Fruit fly (Drosophila melanogaster): ENCODE results near the gene Kif19A.

The Kif19A gene

dm6 chr3R:14064158-14064969, 53.9 kb downstream of the Kif19A start (continued):
- no peak for TF ChIP-seq CG15073 (GFP tag; optimal IDR thresholded peaks at IDR 0.05)
- 0 out of 3 replicates have a peak, but pooled peaks have one; percentile 32 for TF ChIP-seq row (GFP tag; IDR thresholded peaks at IDR 0.05)
- no peak for TF ChIP-seq Doc3 (GFP tag; IDR thresholded peaks at IDR 0.05; ENCODE audit: partially characterized antibody)
- TF ChIP-seq exex (tag; optimal IDR thresholded peaks at IDR 0.05), result peak; percentile 58
- no peak for TF ChIP-seq dpn (GFP tag; optimal IDR thresholded peaks at IDR 0.05)
- no peak for TF ChIP-seq Poxn (GFP tag; IDR thresholded peaks at IDR 0.05)
- TF ChIP-seq CG9817 (tag; optimal IDR thresholded peaks at IDR 0.05), result no peak
- TF ChIP-seq Aef1 (GFP tag; IDR thresholded peaks at IDR 0.05), result no peak
- no peak for TF ChIP-seq CG10431 (GFP tag; optimal IDR thresholded peaks at IDR 0.05)
- TF ChIP-seq CG32532 (GFP tag; IDR thresholded peaks at IDR 0.05), result peak; percentile 26; the same call in 1 of the 2 replicates
- TF ChIP-seq CG1024 (GFP tag; IDR thresholded peaks at IDR 0.05), result no peak
- no peak for TF ChIP-seq grn (GFP tag; optimal IDR thresholded peaks at IDR 0.05)
- no peak for TF ChIP-seq slbo (GFP tag; IDR thresholded peaks at IDR 0.05)
- no peak for TF ChIP-seq CG13123 (GFP tag; optimal IDR thresholded peaks at IDR 0.05)
- no peak for TF ChIP-seq bowl (GFP tag; IDR thresholded peaks at IDR 0.05)
- TF ChIP-seq CG17612 (GFP tag; IDR thresholded peaks at IDR 0.05), result no peak
- peak; percentile 96 for TF ChIP-seq Deaf1 (tag; optimal IDR thresholded peaks at IDR 0.05)
- no peak for TF ChIP-seq caup (GFP tag; optimal IDR thresholded peaks at IDR 0.05; ENCODE audit: severe bottlenecking)
- TF ChIP-seq Dp (GFP tag; optimal IDR thresholded peaks at IDR 0.05), result no peak
- TF ChIP-seq CG17361 (GFP tag; IDR thresholded peaks at IDR 0.05), result no peak
- no peak for TF ChIP-seq ken (GFP tag; IDR thresholded peaks at IDR 0.05)
- TF ChIP-seq CG16815 (GFP tag; optimal IDR thresholded peaks at IDR 0.05), result no peak
- TF ChIP-seq Nf-YC (tag; optimal IDR thresholded peaks at IDR 0.05), result no peak
- no peak for TF ChIP-seq H2.0 (GFP tag; IDR thresholded peaks at IDR 0.05)
- no peak for TF ChIP-seq CG13894 (tag; optimal IDR thresholded peaks at IDR 0.05)
- no peak for TF ChIP-seq CrebB (tag; optimal IDR thresholded peaks at IDR 0.05)
- TF ChIP-seq kah (GFP tag; optimal IDR thresholded peaks at IDR 0.05), result peak; percentile 6
- no peak for TF ChIP-seq CG7357 (GFP tag; IDR thresholded peaks at IDR 0.05)
- no peak for TF ChIP-seq CG10321 (GFP tag; IDR thresholded peaks at IDR 0.05)
- TF ChIP-seq Eip74EF (GFP tag; optimal IDR thresholded peaks at IDR 0.05), result peak in 1 of 2 experiments; percentile 14
- no peak for TF ChIP-seq CG15479 (GFP tag; optimal IDR thresholded peaks at IDR 0.05)
- no peak for TF ChIP-seq ems (GFP tag; optimal IDR thresholded peaks at IDR 0.05)
- TF ChIP-seq aop (GFP tag; IDR thresholded peaks at IDR 0.05), result no peak
- no peak for TF ChIP-seq NFAT (GFP tag; IDR thresholded peaks at IDR 0.05)
- no peak for TF ChIP-seq HmgZ (tag; optimal IDR thresholded peaks at IDR 0.05)
- TF ChIP-seq crol (GFP tag; IDR thresholded peaks at IDR 0.05), result no peak

dm6 chr3R:14062869-14063543, 55.2 kb downstream of the Kif19A start:
- TF ChIP-seq eve (GFP tag; optimal IDR thresholded peaks at IDR 0.05), result peak in 1 of 2 experiments; percentile 15
- TF ChIP-seq CG4617 (GFP tag; optimal IDR thresholded peaks at IDR 0.05; ENCODE audit: borderline replicate concordance), result no peak
- no peak for TF ChIP-seq Fer1 (GFP tag; optimal IDR thresholded peaks at IDR 0.05)
- no peak for TF ChIP-seq h (optimal IDR thresholded peaks at IDR 0.05)
- TF ChIP-seq Drgx (GFP tag; IDR thresholded peaks at IDR 0.05), result no peak
- TF ChIP-seq Elba2 (GFP tag; optimal IDR thresholded peaks at IDR 0.05), result no peak
- peak; percentile 70 for TF ChIP-seq CG12769 (tag; optimal IDR thresholded peaks at IDR 0.05)
- TF ChIP-seq grn (GFP tag; optimal IDR thresholded peaks at IDR 0.05), result no peak
- no peak for TF ChIP-seq grau (tag; optimal IDR thresholded peaks at IDR 0.05)
- TF ChIP-seq CG13894 (tag; optimal IDR thresholded peaks at IDR 0.05), result peak; percentile 96
- TF ChIP-seq sima (GFP tag; optimal IDR thresholded peaks at IDR 0.05), result no peak
- TF ChIP-seq CG13624 (GFP tag; optimal IDR thresholded peaks at IDR 0.05), result peak; percentile 44
- no peak for TF ChIP-seq fd96Cb (tag; optimal IDR thresholded peaks at IDR 0.05)
- TF ChIP-seq sd (tag; optimal IDR thresholded peaks at IDR 0.05), result peak; percentile 77
- TF ChIP-seq btn (GFP tag; optimal IDR thresholded peaks at IDR 0.05), result no peak
